Worm (Caenorhabditis elegans): ENCODE measurements around the gene dnj-18.

DNA sequence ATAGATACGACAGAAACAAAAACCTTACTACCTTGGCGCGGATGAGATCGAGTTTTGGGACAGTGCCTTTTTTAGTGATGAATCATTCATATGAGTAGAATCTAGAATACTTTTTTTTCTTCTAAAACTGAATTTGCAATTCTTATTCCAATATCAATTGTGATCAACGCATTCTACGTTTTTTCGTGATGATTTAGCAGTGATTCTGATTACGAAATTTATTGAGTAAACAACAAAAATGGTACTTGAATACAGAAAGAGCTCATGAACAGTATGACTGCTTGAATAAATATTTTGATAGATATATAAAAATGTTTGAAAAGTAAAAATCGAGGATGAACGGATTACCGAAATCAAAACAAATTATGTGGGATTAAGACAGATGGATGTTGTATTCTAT, 17.2 kb downstream of the dnj-18 start, which contains the start of gene him-18:
- no peak for TF ChIP-seq flt-1 (GFP tag; IDR thresholded peaks at IDR 0.05)
- no peak for TF ChIP-seq ztf-23 (GFP tag; IDR thresholded peaks at IDR 0.05)
- TF ChIP-seq med-1 (GFP tag; optimal IDR thresholded peaks at IDR 0.05; ENCODE audit: insufficient read depth): no peak
- TF ChIP-seq ztf-29 (GFP tag; IDR thresholded peaks at IDR 0.05): no peak
- TF ChIP-seq tab-1 (GFP tag; IDR thresholded peaks at IDR 0.05): no peak

Measured in whole organism, midembryonic.